Fruit fly (Drosophila melanogaster) whole organism, pupa: ENCODE results near the gene grnd.

Experiments used
- CG17806 ChIP-seq: fragments of 200-800 bp; sonication (Bioruptor generic); optimal IDR thresholded peaks from 2 replicates; lab custom pipeline; 2018; ENCODE audit warnings: missing biosample characterization, mild to moderate bottlenecking, missing genetic modification characterization, moderate library complexity
- CG9948 ChIP-seq: fragments of 200-800 bp; sonication (Bioruptor generic); optimal IDR thresholded peaks from 2 replicates; lab custom pipeline; 2018; ENCODE audit warnings: missing biosample characterization, mild to moderate bottlenecking, missing genetic modification characterization, moderate library complexity

dm6 chr2L:18485211-18485610 is at the start of gene grnd:
- TF ChIP-seq CG9948 (tag; lab: Kevin White, UChicago) (no peak), CG17806 (tag; lab: Kevin White, UChicago) (no peak)
